Worm (Caenorhabditis elegans) whole organism, L3 larva: Measurements from ENCODE around the gene znf-207.

Source experiments
- R02D3.7 ChIP-seq: fragments of 150-350 bp; optimal IDR thresholded peaks from 2 replicates; lab custom pipeline; 2014; ENCODE audit warnings: missing biosample characterization, missing genetic modification characterization
- ZK546.5 ChIP-seq: sonication (generic microtip); optimal IDR thresholded peaks from 2 replicates; lab custom pipeline; 2017; ENCODE audit warnings: missing biosample characterization, missing genetic modification characterization
- aly-2 ChIP-seq: fragments of 150-350 bp; optimal IDR thresholded peaks from 2 replicates; lab custom pipeline; 2014; ENCODE audit warnings: missing biosample characterization, missing genetic modification characterization
- ama-1 ChIP-seq: fragments of 150-350 bp; optimal IDR thresholded peaks from 2 replicates; lab custom pipeline; 2018
- ceh-16 ChIP-seq: sonication (generic microtip); optimal IDR thresholded peaks from 2 replicates; lab custom pipeline; 2017; ENCODE audit warnings: missing biosample characterization, missing genetic modification characterization
- ceh-28 ChIP-seq: fragments of 150-350 bp; optimal IDR thresholded peaks from 2 replicates; lab custom pipeline; 2014; ENCODE audit warnings: missing biosample characterization, missing genetic modification reagents, missing genetic modification characterization
- ceh-82 ChIP-seq: fragments of 150-350 bp; optimal IDR thresholded peaks from 2 replicates; lab custom pipeline; 2014; ENCODE audit warnings: missing biosample characterization, missing genetic modification characterization
- ceh-9 ChIP-seq: sonication (generic microtip); optimal IDR thresholded peaks from 2 replicates; lab custom pipeline; 2018; ENCODE audit warnings: missing biosample characterization, missing genetic modification characterization
- daf-12 ChIP-seq: fragments of 150-350 bp; optimal IDR thresholded peaks from 2 replicates; lab custom pipeline; 2014; ENCODE audit warnings: missing biosample characterization, missing genetic modification reagents, missing genetic modification characterization
- egl-27 ChIP-seq: sonication (generic microtip); optimal IDR thresholded peaks from 4 replicates; lab custom pipeline; 2017; ENCODE audit warnings: missing biosample characterization, missing genetic modification reagents, missing genetic modification characterization
- egl-5 ChIP-seq: fragments of 150-350 bp; optimal IDR thresholded peaks from 2 replicates; lab custom pipeline; 2017; ENCODE audit warnings: missing biosample characterization, missing genetic modification reagents, missing genetic modification characterization, inconsistent platforms
- elt-1 ChIP-seq: fragments of 150-350 bp; optimal IDR thresholded peaks from 2 replicates; lab custom pipeline; 2014; ENCODE audit warnings: missing biosample characterization, missing genetic modification characterization
- elt-2 ChIP-seq: sonication (generic microtip); optimal IDR thresholded peaks from 2 replicates; lab custom pipeline; 2016; ENCODE audit warnings: missing genetic modification reagents, mild to moderate bottlenecking, missing genetic modification characterization, missing compliant biosample characterization
- elt-3 ChIP-seq, 3 experiments: fragments of 150-350 bp in 1 of 3; sonication (generic microtip) in 2 of 3; optimal IDR thresholded peaks; 2 replicates in 2 of 3; 4 replicates in 1 of 3; lab custom pipeline; 2014 to 2017; ENCODE audit warnings: missing biosample characterization in 3 of 3, missing genetic modification characterization in 3 of 3
- eor-1 ChIP-seq, 2 experiments: fragments of 150-350 bp; optimal IDR thresholded peaks; 2 replicates each; lab custom pipeline; 2014 to 2018; ENCODE audit warnings: missing biosample characterization in 2 of 2, missing genetic modification characterization in 2 of 2
- fkh-2 ChIP-seq: fragments of 150-350 bp; optimal IDR thresholded peaks from 2 replicates; lab custom pipeline; 2014; ENCODE audit warnings: missing biosample characterization, missing genetic modification reagents, missing genetic modification characterization
- hmg-11 ChIP-seq: sonication (generic microtip); optimal IDR thresholded peaks from 2 replicates; lab custom pipeline; 2016; ENCODE audit warnings: missing genetic modification characterization, missing compliant biosample characterization
- lin-15B ChIP-seq: fragments of 150-350 bp; optimal IDR thresholded peaks from 2 replicates; lab custom pipeline; 2014; ENCODE audit warnings: missing biosample characterization, missing genetic modification characterization
- lin-39 ChIP-seq: fragments of 150-350 bp; optimal IDR thresholded peaks from 2 replicates; lab custom pipeline; 2018; ENCODE audit warnings: missing biosample characterization, missing genetic modification reagents, missing genetic modification characterization
- mdl-1 ChIP-seq: fragments of 150-350 bp; optimal IDR thresholded peaks from 2 replicates; lab custom pipeline; 2014; ENCODE audit warnings: missing biosample characterization, missing genetic modification characterization
- mml-1 ChIP-seq: fragments of 150-350 bp; sonication (generic microtip); optimal IDR thresholded peaks from 3 replicates; lab custom pipeline; 2014; ENCODE audit warnings: missing biosample characterization, missing genetic modification characterization
- nhr-11 ChIP-seq: fragments of 150-350 bp; optimal IDR thresholded peaks from 2 replicates; lab custom pipeline; 2014; ENCODE audit warnings: missing biosample characterization, missing genetic modification characterization
- nhr-23 ChIP-seq: fragments of 150-350 bp; optimal IDR thresholded peaks from 2 replicates; lab custom pipeline; 2014; ENCODE audit warnings: missing biosample characterization, missing genetic modification reagents, missing genetic modification characterization
- nhr-237 ChIP-seq: fragments of 150-350 bp; optimal IDR thresholded peaks from 2 replicates; lab custom pipeline; 2014; ENCODE audit warnings: missing biosample characterization, missing genetic modification characterization
- nhr-25 ChIP-seq: sonication (generic microtip); optimal IDR thresholded peaks from 2 replicates; lab custom pipeline; 2017; ENCODE audit warnings: missing biosample characterization, missing genetic modification characterization
- nhr-28 ChIP-seq: fragments of 150-350 bp; optimal IDR thresholded peaks from 2 replicates; lab custom pipeline; 2014; ENCODE audit warnings: missing biosample characterization, missing genetic modification characterization
- nhr-43 ChIP-seq: sonication (generic microtip); optimal IDR thresholded peaks from 2 replicates; lab custom pipeline; 2016; ENCODE audit warnings: mild to moderate bottlenecking, missing genetic modification characterization, missing compliant biosample characterization; ENCODE audit not compliant: poor library complexity, severe bottlenecking
- nhr-67 ChIP-seq: fragments of 150-350 bp; optimal IDR thresholded peaks from 2 replicates; lab custom pipeline; 2014; ENCODE audit warnings: missing biosample characterization, missing genetic modification characterization
- nhr-77 ChIP-seq: fragments of 150-350 bp; optimal IDR thresholded peaks from 2 replicates; lab custom pipeline; 2014; ENCODE audit warnings: missing biosample characterization, missing genetic modification characterization
- pha-4 ChIP-seq: fragments of 150-350 bp; optimal IDR thresholded peaks from 2 replicates; lab custom pipeline; 2014; ENCODE audit warnings: missing biosample characterization, missing genetic modification reagents, missing genetic modification characterization
- pqm-1 ChIP-seq: fragments of 150-350 bp; optimal IDR thresholded peaks from 2 replicates; lab custom pipeline; 2017; ENCODE audit warnings: missing biosample characterization, missing genetic modification characterization, inconsistent platforms
- sea-2 ChIP-seq: fragments of 150-350 bp; sonication (generic microtip); optimal IDR thresholded peaks from 4 replicates; lab custom pipeline; 2014; ENCODE audit warnings: missing biosample characterization, missing genetic modification reagents, missing genetic modification characterization
- skn-1 ChIP-seq: fragments of 150-350 bp; optimal IDR thresholded peaks from 2 replicates; lab custom pipeline; 2014; ENCODE audit warnings: missing biosample characterization, missing genetic modification characterization
- snpc-4 ChIP-seq: fragments of 150-350 bp; optimal IDR thresholded peaks from 2 replicates; lab custom pipeline; 2014; ENCODE audit warnings: missing biosample characterization, missing genetic modification characterization
- tbx-2 ChIP-seq: sonication (generic microtip); optimal IDR thresholded peaks from 2 replicates; lab custom pipeline; 2016; ENCODE audit warnings: mild to moderate bottlenecking, missing genetic modification characterization, missing compliant biosample characterization
- unc-39 ChIP-seq: sonication (generic microtip); optimal IDR thresholded peaks from 4 replicates; lab custom pipeline; 2017; ENCODE audit warnings: missing biosample characterization, missing genetic modification characterization
- unc-62 ChIP-seq: fragments of 150-350 bp; sonication (generic microtip); optimal IDR thresholded peaks from 4 replicates; lab custom pipeline; 2014; ENCODE audit warnings: missing biosample characterization, missing genetic modification reagents, missing genetic modification characterization
- zag-1 ChIP-seq: fragments of 150-350 bp; optimal IDR thresholded peaks from 2 replicates; lab custom pipeline; 2014; ENCODE audit warnings: missing biosample characterization, missing genetic modification characterization
- ztf-11 ChIP-seq: fragments of 150-350 bp; optimal IDR thresholded peaks from 2 replicates; lab custom pipeline; 2014; ENCODE audit warnings: missing biosample characterization, missing genetic modification characterization
- ztf-4 ChIP-seq: fragments of 150-350 bp; optimal IDR thresholded peaks from 2 replicates; lab custom pipeline; 2014; ENCODE audit warnings: missing biosample characterization, missing genetic modification characterization

znf-207 gene

DNA sequence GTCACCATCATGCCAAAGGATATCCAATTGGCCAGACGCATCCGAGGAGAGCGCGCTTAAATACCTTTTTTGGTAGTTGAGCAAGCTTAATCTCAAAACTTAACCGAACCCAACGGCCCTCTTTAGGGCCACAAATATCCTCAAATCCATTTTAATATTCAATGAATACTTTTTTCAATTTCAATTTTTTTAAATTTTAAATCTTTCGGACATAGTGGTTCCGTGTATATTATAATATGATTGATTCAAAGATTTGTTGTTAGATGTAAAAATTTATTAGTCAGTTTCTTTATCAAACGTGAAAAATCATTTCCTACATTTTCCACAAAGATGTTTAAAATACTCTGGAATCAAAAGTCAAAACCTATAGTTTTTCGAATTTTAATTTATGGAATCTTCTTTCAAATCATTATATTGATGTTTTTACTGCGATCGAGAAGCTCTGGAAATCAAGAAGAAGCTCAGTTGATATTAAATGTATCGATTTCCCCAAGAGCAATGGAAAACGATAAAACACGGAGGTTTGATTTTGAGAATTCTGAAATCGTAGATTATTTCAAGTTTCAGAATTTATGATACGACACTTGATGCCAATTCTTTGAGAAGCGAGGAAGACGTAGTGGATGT is 16.3 kb downstream of the znf-207 start, which contains the start of gene B0035.21:
TSS of gene B0035.21 (plus strand) at position 322 of the 627 bp plus-strand sequence.
- TF ChIP-seq unc-39 (tag; lab: Kevin White, UChicago) (no peak), ZK546.5 (tag; lab: Kevin White, UChicago) (no peak), elt-1 (tag; lab: Kevin White, UChicago) (no peak), pqm-1 (tag; lab: Kevin White, UChicago) (no peak)

DNA sequence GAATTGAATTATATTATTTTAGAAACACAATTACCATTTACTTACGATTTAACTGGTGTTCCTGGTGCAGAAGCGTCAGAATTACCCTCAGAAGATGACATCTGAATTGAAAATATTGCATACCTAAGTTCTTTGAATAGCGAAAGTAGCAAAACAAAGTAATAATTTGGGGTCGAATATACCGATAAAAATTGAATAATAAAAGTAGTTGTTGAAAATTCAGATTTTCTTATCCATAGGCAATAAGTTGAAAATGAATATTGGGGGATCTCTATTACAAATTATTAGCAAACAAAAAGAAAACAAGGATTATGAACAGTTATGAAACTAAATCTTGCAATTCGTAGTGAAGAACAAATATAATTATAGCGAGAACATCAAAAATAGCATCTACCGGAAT is 18.5 kb downstream of the znf-207 start, which contains the start of gene leo-1:
TSS of gene leo-1 (minus strand) at position 101 of the 400 bp plus-strand sequence.
- TF ChIP-seq ceh-82 (tag; lab: Kevin White, UChicago) = no peak
- TF ChIP-seq nhr-11 (tag; lab: Kevin White, UChicago) = no peak
- no peak for TF ChIP-seq nhr-67 (tag; lab: Kevin White, UChicago)
- TF ChIP-seq nhr-237 (tag; lab: Kevin White, UChicago) = no peak
- TF ChIP-seq fkh-2 (tag; lab: Kevin White, UChicago) = no peak
- no peak for TF ChIP-seq ceh-9 (tag; lab: Kevin White, UChicago)
- no peak for TF ChIP-seq nhr-77 (tag; lab: Kevin White, UChicago)
- no peak for TF ChIP-seq daf-12 (tag; lab: Kevin White, UChicago)
- no peak for TF ChIP-seq mdl-1 (tag; lab: Kevin White, UChicago)
- no peak for TF ChIP-seq zag-1
- no peak for TF ChIP-seq elt-2 (tag; lab: Kevin White, UChicago)
- no peak for TF ChIP-seq egl-27 (tag; lab: Kevin White, UChicago)
- no peak for TF ChIP-seq lin-15B
- TF ChIP-seq ztf-11 = no peak
- no peak for TF ChIP-seq lin-39 (tag; lab: Kevin White, UChicago)
- TF ChIP-seq egl-5 (tag; lab: Kevin White, UChicago) = no peak
- TF ChIP-seq ceh-28 = no peak
- TF ChIP-seq ceh-16 (tag; lab: Kevin White, UChicago) = no peak
- no peak for TF ChIP-seq hmg-11
- no peak for TF ChIP-seq elt-3 (tag; optimal IDR thresholded peaks at IDR 0.05; lab: Kevin White, UChicago)
- TF ChIP-seq, all 47 proteins: peak for 0

DNA sequence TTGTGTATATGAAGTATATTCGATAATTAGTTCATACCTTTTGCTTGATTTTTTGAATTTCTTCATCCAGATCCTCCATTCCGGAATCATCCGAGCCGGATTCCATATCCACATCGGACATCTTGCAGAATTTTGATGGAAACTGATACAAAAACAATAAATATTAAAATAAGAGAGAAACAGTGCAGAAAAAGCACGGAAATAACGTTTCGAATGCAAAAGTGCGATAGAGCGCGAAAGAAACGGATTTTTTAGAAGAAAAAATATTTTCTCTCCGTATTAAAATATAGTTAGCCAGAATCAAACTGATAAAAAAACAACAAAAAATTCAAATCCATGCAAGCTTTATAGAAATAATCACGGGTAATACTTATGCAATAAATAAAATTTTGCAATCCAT is 22.0 kb downstream of the znf-207 start, which contains the start of gene sart-3:
TSS of gene sart-3 (minus strand) at position 219 of the 400 bp plus-strand sequence.
- TF ChIP-seq lin-15B (peak; percentile 24), tbx-2 (tag; lab: Kevin White, UChicago) (no peak), pha-4 (peak; percentile 43)
- TF ChIP-seq, all 47 proteins: peak for 2

DNA sequence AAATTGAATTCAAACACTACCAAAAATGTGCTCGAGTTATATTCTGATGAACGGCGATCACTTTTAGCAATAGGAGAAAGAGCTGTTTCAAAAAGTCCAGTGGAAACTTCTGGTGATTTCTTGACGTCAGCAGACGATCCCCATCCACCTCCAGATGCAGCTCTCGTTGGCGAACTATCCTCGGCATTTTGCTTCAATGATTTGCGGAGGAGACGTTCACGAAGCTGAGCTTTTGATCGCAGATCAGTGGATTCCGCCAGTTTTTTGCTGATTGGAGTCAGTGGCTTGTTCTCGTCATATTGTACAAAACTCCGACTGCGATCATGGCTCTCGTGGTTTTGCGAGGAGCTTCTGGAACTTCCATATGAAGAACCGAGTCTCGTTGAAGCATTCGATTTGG is 25.4 kb downstream of the znf-207 start:
- TF ChIP-seq sea-2 (GFP tag; lab: Kevin White, UChicago) = no peak
- TF ChIP-seq mml-1 (tag; lab: Kevin White, UChicago) = no peak
- TF ChIP-seq mdl-1 (tag; lab: Kevin White, UChicago) = no peak
- TF ChIP-seq eor-1 (tag; optimal IDR thresholded peaks at IDR 0.05; lab: Kevin White, UChicago) = no peak
- no peak for TF ChIP-seq ceh-9 (tag; lab: Kevin White, UChicago)
- TF ChIP-seq elt-3 (tag; optimal IDR thresholded peaks at IDR 0.05; lab: Kevin White, UChicago) = no peak
- TF ChIP-seq nhr-43 (tag; lab: Kevin White, UChicago) = no peak
- no peak for TF ChIP-seq skn-1 (tag; lab: Kevin White, UChicago)
- TF ChIP-seq nhr-77 (tag; lab: Kevin White, UChicago) = no peak
- TF ChIP-seq ztf-4 (tag; lab: Kevin White, UChicago) = no peak
- TF ChIP-seq zag-1 = no peak
- TF ChIP-seq ama-1 (lab: Kevin White, UChicago) = no peak
- no peak for TF ChIP-seq ceh-28
- no peak for TF ChIP-seq aly-2
- TF ChIP-seq egl-27 (tag; lab: Kevin White, UChicago) = no peak
- TF ChIP-seq, all 47 proteins: peak for 0

DNA sequence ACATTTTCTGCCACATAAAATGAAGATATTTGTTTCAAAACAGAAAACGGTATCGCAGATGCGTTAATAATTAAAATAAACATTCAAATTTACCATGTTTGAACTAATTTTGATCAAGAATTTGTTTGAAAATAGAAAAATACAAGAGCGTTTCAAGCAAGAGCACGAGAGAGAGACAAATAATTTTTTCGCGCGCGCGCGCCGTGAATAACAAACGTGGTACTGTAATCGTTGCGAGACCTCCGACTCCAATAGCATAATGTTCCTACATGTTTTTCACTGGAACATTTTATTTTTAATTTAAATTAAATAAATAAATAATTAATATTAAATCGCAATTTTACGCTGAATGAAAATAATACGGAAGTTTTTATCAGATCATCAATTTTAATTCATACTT is 26.2 kb downstream of the znf-207 start, which contains the start of gene F54E12.2:
TSS of gene F54E12.2 (minus strand) at position 164 of the 400 bp plus-strand sequence.
- TF ChIP-seq egl-5 (tag; lab: Kevin White, UChicago) (no peak), tbx-2 (tag; lab: Kevin White, UChicago) (no peak), nhr-28 (tag; lab: Kevin White, UChicago) (no peak), daf-12 (tag; lab: Kevin White, UChicago) (no peak), R02D3.7 (tag; lab: Kevin White, UChicago) (no peak), elt-2 (tag; lab: Kevin White, UChicago) (no peak), nhr-25 (tag; lab: Kevin White, UChicago) (no peak), nhr-77 (tag; lab: Kevin White, UChicago) (no peak), ceh-9 (tag; lab: Kevin White, UChicago) (no peak), hmg-11 (no peak), unc-62 (GFP tag; lab: Kevin White, UChicago) (no peak), pqm-1 (tag; lab: Kevin White, UChicago) (no peak), nhr-23 (tag; lab: Kevin White, UChicago) (no peak), elt-1 (tag; lab: Kevin White, UChicago) (no peak), elt-3 (tag; optimal IDR thresholded peaks at IDR 0.05; lab: Kevin White, UChicago) (no peak), egl-27 (tag; lab: Kevin White, UChicago) (no peak), snpc-4 (tag; lab: Kevin White, UChicago) (no peak), skn-1 (tag; lab: Kevin White, UChicago) (no peak), ceh-28 (no peak), mml-1 (tag; lab: Kevin White, UChicago) (no peak)
